Fruit fly (Drosophila melanogaster) S2 (cell line): ENCODE data around the gene CG2961.

ENCODE experiments used
- CG8478 ChIP-seq: fragments of >200 bp; optimal IDR thresholded peaks from 2 replicates; lab custom pipeline; 2018
- CTCF ChIP-seq, 2 experiments: fragments of >200 bp; optimal IDR thresholded peaks; 2 replicates each; lab custom pipeline; 2018

The CG2961 gene

DNA sequence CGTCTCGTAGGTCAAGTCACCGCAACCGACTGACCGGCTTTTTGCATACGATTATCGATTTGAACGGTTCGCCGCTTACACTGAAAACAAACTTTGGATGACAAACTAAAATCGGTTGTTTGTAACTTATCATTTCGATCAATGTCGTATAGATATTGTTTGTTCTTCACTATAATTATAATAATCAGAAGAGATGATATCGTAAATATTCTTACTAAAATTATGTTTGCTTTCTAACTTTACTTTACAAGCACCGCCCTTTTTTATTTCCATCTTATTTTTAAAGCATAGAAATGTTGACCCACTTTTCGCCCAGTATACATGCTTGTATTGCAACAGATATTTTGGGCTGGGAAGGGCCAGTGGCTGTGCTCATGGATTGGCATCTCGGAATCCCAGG, at the start of gene CG2961:
CG2961 (minus strand) TSS at position 16 of the 400 bp plus-strand sequence.
- TF ChIP-seq CTCF (optimal IDR thresholded peaks at IDR 0.05; lab: Kevin White, UChicago) (no peak), CG8478 (lab: Kevin White, UChicago) (no peak)

dm6 chrX:10266018-10266384, 33.1 kb upstream of the CG2961 start:
- no peak for TF ChIP-seq CTCF (optimal IDR thresholded peaks at IDR 0.05; lab: Kevin White, UChicago)

DNA sequence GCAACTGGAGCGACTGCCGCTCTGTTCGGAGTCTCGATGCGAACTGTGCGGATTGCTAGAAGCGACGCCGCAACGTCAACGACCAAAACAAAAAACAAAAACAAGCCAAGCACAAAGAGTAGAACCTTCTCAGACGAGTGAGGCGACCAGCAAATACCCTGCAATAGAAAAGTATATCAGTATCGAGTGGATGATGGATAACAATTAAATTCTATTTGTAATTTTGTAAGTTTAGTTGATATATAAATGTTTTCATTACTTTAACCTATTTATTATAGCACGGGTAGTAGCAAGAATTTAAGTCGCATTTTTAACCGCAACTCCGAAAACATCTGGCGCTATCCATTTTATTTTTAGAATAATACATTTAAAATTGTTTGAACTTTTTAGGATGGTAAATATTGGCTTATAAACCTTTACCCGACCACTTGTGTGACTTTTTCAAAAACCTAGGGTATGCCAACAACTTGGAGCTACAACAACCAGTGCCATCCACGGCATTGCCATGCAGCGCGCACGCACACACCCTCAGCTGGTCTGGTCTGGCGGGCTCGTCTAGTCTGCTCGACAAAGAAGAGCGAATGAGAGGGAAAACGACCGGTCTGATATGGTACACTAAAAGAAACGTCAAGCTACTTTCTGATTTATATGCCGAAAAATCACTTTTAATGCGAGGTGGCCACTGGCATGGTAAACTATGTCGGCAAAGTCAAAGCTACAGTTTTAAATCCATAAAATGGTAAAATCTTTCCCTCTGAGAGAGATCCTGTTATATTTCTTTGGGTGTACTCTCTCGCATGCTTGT, 32.5 kb upstream of the CG2961 start, which contains the start of gene CG12643:
CG12643 (minus strand) TSS at position 51 of the 805 bp plus-strand sequence.
- no peak for TF ChIP-seq CG8478 (lab: Kevin White, UChicago)

DNA sequence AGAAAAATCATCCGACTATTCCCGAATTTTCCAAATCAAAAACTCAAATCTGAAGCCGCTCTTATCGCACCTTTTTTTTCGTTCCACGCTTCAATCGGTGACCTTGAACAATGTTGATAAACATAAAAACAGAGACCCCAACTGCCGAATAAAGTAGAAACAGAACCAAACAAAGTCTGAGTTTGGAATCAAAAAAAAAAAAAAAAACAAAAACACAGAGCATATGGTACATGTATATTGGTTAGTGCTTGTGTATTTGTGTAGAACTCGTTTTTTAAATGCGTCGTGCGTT, 31.0 kb upstream of the CG2961 start:
- TF ChIP-seq CTCF (optimal IDR thresholded peaks at IDR 0.05; lab: Kevin White, UChicago) (no peak), CG8478 (lab: Kevin White, UChicago) (no peak)

DNA sequence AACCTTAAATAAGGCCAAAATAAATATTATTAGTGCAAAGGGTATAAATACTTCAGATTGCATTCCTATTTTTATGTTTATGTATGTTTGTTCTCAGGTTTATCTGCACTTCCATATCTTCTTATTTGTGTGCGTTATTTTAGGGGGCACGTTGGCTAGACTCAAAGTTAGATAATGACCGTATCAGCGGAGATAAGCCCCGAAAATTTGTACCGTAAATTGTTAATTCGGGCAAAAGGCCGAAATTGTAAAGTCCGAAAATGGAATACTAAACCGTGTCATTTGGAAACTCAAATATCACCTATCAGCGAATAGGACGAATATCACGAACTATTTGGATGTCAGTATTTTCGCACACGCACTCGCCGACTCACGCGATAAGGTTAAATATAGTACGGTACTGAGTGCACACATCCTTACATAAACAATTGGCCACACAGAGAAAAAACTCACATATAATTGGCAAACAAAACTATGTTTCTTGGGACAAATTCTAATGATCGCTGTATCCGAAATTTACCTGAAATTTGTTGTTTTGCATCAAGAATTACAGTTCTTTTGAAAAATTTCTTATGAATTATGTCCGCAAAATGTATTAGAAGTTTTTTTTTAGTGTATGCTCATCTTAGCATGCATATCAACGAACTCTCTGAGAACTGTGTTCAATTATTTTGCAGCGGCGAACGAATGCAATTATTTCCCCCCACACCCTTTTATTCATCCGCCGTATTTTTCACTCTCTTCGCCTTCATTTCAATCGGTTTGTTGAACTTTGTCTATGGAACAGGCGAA, 30.5 kb upstream of the CG2961 start, which contains the start of gene Hk:
Hk (minus strand) TSS at position 321 of the 792 bp plus-strand sequence.
- TF ChIP-seq CG8478 (lab: Kevin White, UChicago) (no peak), CTCF (optimal IDR thresholded peaks at IDR 0.05; lab: Kevin White, UChicago) (no peak)

DNA sequence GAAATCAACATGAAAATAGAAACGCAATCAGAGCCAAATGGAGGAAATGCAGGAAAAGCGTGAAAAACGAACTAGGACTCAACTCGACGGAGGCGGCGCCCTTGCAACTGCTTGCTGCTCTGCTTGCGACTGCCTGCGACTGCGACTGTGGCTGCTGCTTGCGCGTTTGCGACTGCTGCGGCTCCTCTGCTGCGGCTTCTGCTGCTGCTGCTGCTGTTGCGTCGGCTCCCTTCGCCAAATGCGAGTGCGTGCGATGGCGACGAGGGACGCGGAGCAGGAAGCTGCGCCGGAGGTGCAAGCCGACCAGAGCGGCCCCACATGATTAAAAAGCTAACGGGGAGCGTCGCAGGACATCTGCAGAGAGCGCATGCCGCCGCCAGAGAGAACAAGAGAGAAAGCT, 28.3 kb upstream of the CG2961 start:
- no peak for TF ChIP-seq CG8478 (lab: Kevin White, UChicago)
- TF ChIP-seq CTCF (optimal IDR thresholded peaks at IDR 0.05; lab: Kevin White, UChicago) = no peak

DNA sequence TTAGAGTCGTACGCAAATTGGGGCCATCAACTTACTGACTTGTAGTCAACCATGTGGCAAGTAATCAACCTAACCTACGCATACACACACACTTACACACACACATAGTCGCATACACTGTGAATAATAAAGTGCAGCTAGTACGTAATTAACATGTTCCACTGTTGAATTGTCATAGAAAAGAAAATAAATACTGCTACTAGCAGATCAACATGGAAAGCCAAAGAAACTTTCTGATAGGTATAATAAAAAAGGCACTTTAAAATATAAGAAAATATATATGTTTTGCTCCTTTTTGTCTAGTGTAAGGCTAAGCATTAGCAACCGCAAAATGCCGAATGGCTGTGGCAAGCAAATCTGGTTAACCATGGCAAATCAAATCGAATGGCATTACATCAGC, 26.6 kb upstream of the CG2961 start:
- TF ChIP-seq CG8478 (lab: Kevin White, UChicago) = no peak
- TF ChIP-seq CTCF (optimal IDR thresholded peaks at IDR 0.05; lab: Kevin White, UChicago) = no peak

DNA sequence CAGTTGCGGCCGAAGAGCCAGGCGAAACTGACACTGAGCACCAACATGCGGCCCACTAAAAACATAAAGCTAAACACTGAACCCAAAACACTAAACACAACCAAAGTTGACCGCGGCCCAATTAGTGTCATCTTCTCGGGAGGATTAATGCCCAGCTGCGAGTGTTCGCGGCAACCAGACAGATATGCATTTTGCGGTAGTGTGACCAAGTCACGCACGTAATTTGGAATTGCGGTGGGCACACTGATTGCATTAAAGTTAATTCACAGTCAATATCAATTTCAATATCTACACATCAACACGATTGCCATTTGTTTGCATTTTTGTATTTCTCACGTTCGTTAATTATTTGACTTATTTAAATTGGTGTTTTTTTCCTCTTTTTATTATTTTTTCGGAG, 23.3 kb upstream of the CG2961 start:
- TF ChIP-seq CTCF (optimal IDR thresholded peaks at IDR 0.05; lab: Kevin White, UChicago) (no peak), CG8478 (lab: Kevin White, UChicago) (no peak)

DNA sequence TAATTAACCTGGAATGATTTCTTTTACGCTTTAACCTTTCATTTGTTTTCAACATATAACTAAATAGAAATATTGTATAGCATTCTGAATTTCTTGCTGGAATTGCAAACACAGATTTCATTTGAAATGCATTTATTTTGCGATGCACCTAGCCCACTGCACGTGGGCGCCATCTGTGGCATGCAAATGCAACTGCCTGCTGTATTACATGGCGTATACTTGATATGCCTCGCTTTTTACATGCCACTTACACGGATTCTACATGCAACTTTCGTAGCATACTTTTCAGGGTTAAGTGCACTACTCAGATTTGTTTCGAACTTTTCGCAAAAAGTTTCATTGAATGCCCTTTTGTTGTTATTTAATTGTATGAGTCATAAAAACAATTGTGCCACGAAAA, 19.9 kb upstream of the CG2961 start:
- TF ChIP-seq CTCF (optimal IDR thresholded peaks at IDR 0.05; lab: Kevin White, UChicago) (peak; percentile 66 to 71), CG8478 (lab: Kevin White, UChicago) (no peak)

- TF ChIP-seq CG8478 (lab: Kevin White, UChicago) (no peak), CTCF (optimal IDR thresholded peaks at IDR 0.05; lab: Kevin White, UChicago) (no peak)
These were observed 17.8 kb upstream of the CG2961 start for dm6 chrX:10250659-10251058.

- TF ChIP-seq CTCF (optimal IDR thresholded peaks at IDR 0.05; lab: Kevin White, UChicago) (no peak), CG8478 (lab: Kevin White, UChicago) (no peak)
These were observed 17.1 kb upstream of the CG2961 start for dm6 chrX:10250017-10250416.

- TF ChIP-seq CTCF (optimal IDR thresholded peaks at IDR 0.05; lab: Kevin White, UChicago) (no peak), CG8478 (lab: Kevin White, UChicago) (no peak)
These were observed 14.5 kb upstream of the CG2961 start for dm6 chrX:10247366-10247765.

dm6 chrX:10244763-10245162, 11.9 kb upstream of the CG2961 start:
- TF ChIP-seq CG8478 (lab: Kevin White, UChicago) (no peak), CTCF (optimal IDR thresholded peaks at IDR 0.05; lab: Kevin White, UChicago) (no peak)

DNA sequence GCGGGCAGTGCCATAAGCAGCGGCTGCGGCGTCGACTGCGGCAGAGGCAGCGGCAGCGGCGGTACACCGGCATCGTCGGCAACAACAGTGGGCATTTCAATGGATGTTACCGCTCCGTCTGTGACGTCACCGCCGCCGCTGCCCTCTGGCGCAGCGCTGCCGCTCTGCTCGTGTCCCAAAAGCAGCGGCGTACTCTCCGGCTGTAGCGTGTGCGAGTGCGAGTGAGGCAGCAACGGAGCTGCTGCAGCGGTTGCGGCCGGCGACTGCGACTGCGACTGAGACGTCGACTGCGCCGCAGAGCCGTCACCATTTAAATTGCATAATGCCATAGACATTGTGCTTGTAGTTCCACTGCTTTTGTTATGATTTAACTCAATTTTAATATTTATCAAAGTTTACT, 10.7 kb upstream of the CG2961 start:
- TF ChIP-seq CG8478 (lab: Kevin White, UChicago) (no peak), CTCF (optimal IDR thresholded peaks at IDR 0.05; lab: Kevin White, UChicago) (no peak)

DNA sequence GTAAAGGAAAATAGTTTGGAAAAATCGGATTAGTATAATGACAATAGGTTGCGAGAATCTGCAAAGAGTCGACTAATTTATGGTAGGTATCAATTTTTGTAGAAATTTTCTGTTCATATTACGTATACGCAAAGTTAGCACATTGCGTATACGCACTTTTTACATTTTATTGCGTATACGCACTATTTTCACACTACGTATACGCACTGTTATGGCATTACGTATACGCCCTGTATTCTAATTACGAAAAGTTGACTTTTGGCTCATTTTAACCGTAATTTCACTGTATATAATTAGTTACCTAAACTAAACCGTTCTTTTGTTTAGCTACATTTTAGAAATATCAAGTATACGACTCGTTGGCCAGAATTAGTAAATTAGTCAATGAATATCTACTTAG, 10.0 kb upstream of the CG2961 start:
- TF ChIP-seq CTCF (optimal IDR thresholded peaks at IDR 0.05; lab: Kevin White, UChicago) = no peak
- no peak for TF ChIP-seq CG8478 (lab: Kevin White, UChicago)
